Worm (Caenorhabditis elegans) whole organism, early embryonic: ENCODE data around the gene F16F9.1.

Experiments used
- aly-1 ChIP-seq: sonication (generic microtip); optimal IDR thresholded peaks from 2 replicates; lab custom pipeline; 2016; ENCODE audit warnings: missing genetic modification characterization, missing compliant biosample characterization
- ama-1 ChIP-seq: fragments of 150-350 bp; optimal IDR thresholded peaks from 2 replicates; lab custom pipeline; 2014
- hmg-4 ChIP-seq: fragments of 200-800 bp; sonication (Bioruptor generic); optimal IDR thresholded peaks from 2 replicates; lab custom pipeline; 2018; ENCODE audit warnings: mild to moderate bottlenecking, missing genetic modification characterization, missing compliant biosample characterization
- hnd-1 ChIP-seq: sonication (generic microtip); optimal IDR thresholded peaks from 2 replicates; lab custom pipeline; 2016; ENCODE audit warnings: missing genetic modification characterization, missing compliant biosample characterization
- scrt-1 ChIP-seq: fragments of 200-800 bp; sonication (Bioruptor generic); IDR thresholded peaks from 2 replicates; pipeline ENCODE4 v1.3.6; 2022; ENCODE audit warnings: missing genetic modification characterization, missing compliant biosample characterization

DNA sequence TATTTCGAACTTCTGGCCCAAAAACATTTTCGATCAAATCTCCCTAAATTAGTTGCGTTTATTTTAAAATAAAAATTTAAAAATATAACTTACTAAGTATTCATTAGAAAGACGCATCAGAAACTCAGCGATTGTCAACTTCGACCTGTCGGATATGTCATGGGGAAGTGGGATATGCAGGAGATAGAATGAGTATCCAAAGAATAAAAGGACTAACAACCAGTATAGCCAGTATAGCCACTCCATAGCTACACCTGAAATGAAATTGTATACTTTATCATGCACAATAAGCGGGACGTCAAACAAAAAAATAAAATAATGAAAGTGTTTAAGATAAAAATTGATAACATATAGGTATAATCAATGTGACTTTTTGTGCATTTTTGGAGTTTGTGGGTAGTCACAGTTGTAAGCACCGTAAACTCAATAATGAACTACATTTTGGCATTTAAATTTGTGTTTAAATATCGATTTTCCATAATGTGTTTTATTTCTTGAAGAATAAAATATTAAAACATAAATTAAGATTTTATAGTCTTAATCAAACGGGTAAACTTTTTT lies 17.0 kb downstream of the F16F9.1 start, which contains the start of gene F16F9.4:
- TF ChIP-seq ama-1 (lab: Kevin White, UChicago): no peak
- TF ChIP-seq aly-1 (tag; lab: Kevin White, UChicago): no peak
- no peak for TF ChIP-seq scrt-1 (GFP tag; lab: Robert Waterston, UW)
- no peak for TF ChIP-seq hnd-1 (tag; lab: Kevin White, UChicago)
- no peak for TF ChIP-seq hmg-4
